Worm (Caenorhabditis elegans): ENCODE results near the gene clec-25.
A peak's percentile ranks its signal among the peaks of the same experiment; 100 is the strongest.

The clec-25 gene

ce11 chrV:16884744-16885143 lies 41.7 kb downstream of the clec-25 start, which contains the start of gene F09C6.13:
Gene F09C6.13, plus strand, starts transcription at chrV:16885044.
- TF ChIP-seq set-16 (GFP tag; IDR thresholded peaks at IDR 0.05) = no peak
- TF ChIP-seq unc-62 (GFP tag; optimal IDR thresholded peaks at IDR 0.05 in 1 of 2) = peak in 1 of 2 experiments; percentile 6
- no peak for TF ChIP-seq unc-62 (tag; optimal IDR thresholded peaks at IDR 0.05)

- no peak for TF ChIP-seq nhr-48 (tag; optimal IDR thresholded peaks at IDR 0.05)
- no peak for TF ChIP-seq Y5F2A.4 (GFP tag; optimal IDR thresholded peaks at IDR 0.05)
- no peak for TF ChIP-seq attf-4 (tag; optimal IDR thresholded peaks at IDR 0.05)
- no peak for TF ChIP-seq nhr-11 (tag; optimal IDR thresholded peaks at IDR 0.05)
- TF ChIP-seq F44E2.7 (GFP tag; IDR thresholded peaks at IDR 0.05) = no peak
- TF ChIP-seq nhr-237 (tag; optimal IDR thresholded peaks at IDR 0.05) = no peak
- TF ChIP-seq mxl-3 (GFP tag; optimal IDR thresholded peaks at IDR 0.05) = no peak
- no peak for TF ChIP-seq php-3 (GFP tag; IDR thresholded peaks at IDR 0.05)
- TF ChIP-seq ceh-28 (tag; optimal IDR thresholded peaks at IDR 0.05) = no peak
- no peak for TF ChIP-seq ceh-20 (GFP tag; IDR thresholded peaks at IDR 0.05)
- no peak for TF ChIP-seq Y75B8A.6 (GFP tag; IDR thresholded peaks at IDR 0.05)
Observed at ce11 chrV:16888788-16889325, 45.8 kb downstream of the clec-25 start, which contains the start of the genes ifas-2 and fbxa-44. Gene ifas-2, minus strand, starts transcription at chrV:16888888. Gene fbxa-44, plus strand, starts transcription at chrV:16889275.

ce11 chrV:16893440-16893839 lies 50.4 kb downstream of the clec-25 start, which contains the start of gene F09C6.15:
Gene F09C6.15, plus strand, starts transcription at chrV:16893740.
- TF ChIP-seq spr-1 (tag; optimal IDR thresholded peaks at IDR 0.05) (no peak), fos-1 (tag; optimal IDR thresholded peaks at IDR 0.05) (no peak), tag-97 (GFP tag; IDR thresholded peaks at IDR 0.05) (no peak), nhr-6 (tag; optimal IDR thresholded peaks at IDR 0.05) (no peak), egl-43 (GFP tag; IDR thresholded peaks at IDR 0.05) (no peak), mxl-3 (GFP tag; optimal IDR thresholded peaks at IDR 0.05) (no peak), Y5F2A.4 (GFP tag; optimal IDR thresholded peaks at IDR 0.05) (no peak), daf-19 (GFP tag; conservative IDR thresholded peaks at IDR 0.05) (no peak), lim-7 (GFP tag; IDR thresholded peaks at IDR 0.05) (no peak), ceh-44 (GFP tag; IDR thresholded peaks at IDR 0.05) (no peak), arid-1 (GFP tag; conservative IDR thresholded peaks at IDR 0.05) (no peak), gei-8 (GFP tag; optimal IDR thresholded peaks at IDR 0.05) (no peak), mdt-29 (GFP tag; IDR thresholded peaks at IDR 0.05) (no peak), jun-1 (tag; optimal IDR thresholded peaks at IDR 0.05) (no peak), duxl-1 (tag; optimal IDR thresholded peaks at IDR 0.05; ENCODE audit: poor library complexity) (no peak)
